Fruit fly (Drosophila melanogaster): ENCODE data around the gene snky.

DNA sequence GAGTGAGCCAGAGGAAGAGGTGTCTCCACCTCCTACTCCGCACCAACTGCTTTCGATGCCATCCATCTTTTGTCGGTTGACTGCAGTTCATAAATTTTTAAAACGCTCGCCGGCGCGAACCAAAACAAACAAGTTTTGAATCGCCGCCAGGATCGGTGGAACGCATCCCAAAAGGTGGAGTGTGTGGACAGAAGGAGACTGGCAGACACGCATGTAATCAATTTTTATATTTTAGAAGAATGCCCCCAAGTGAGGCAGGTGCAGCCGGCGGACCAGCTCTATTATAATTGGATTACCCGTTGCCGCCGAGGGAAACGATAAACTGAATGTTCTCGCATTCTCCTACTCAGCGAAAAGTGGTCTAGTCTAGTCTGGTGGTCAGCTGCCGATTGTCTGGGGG, 541 bp upstream of the snky start:
- TF ChIP-seq psq (optimal IDR thresholded peaks at IDR 0.05): no peak
- TF ChIP-seq Sin3A (optimal IDR thresholded peaks at IDR 0.05): no peak
- no peak for TF ChIP-seq Myc (optimal IDR thresholded peaks at IDR 0.05)
- no peak for TF ChIP-seq insv (optimal IDR thresholded peaks at IDR 0.05)
- no peak for TF ChIP-seq ttk (optimal IDR thresholded peaks at IDR 0.05)
- no peak for TF ChIP-seq h (optimal IDR thresholded peaks at IDR 0.05)

All from Kc167 (cell line).